Worm (Caenorhabditis elegans) whole organism, L3 larva: ENCODE measurements around the gene F42G4.5.

Source experiments
- R02D3.7 ChIP-seq: fragments of 150-350 bp; optimal IDR thresholded peaks from 2 replicates; lab custom pipeline; 2014; ENCODE audit warnings: missing biosample characterization, missing genetic modification characterization
- ceh-28 ChIP-seq: fragments of 150-350 bp; optimal IDR thresholded peaks from 2 replicates; lab custom pipeline; 2014; ENCODE audit warnings: missing biosample characterization, missing genetic modification reagents, missing genetic modification characterization
- daf-12 ChIP-seq: fragments of 150-350 bp; optimal IDR thresholded peaks from 2 replicates; lab custom pipeline; 2014; ENCODE audit warnings: missing biosample characterization, missing genetic modification reagents, missing genetic modification characterization
- egl-27 ChIP-seq: sonication (generic microtip); optimal IDR thresholded peaks from 4 replicates; lab custom pipeline; 2017; ENCODE audit warnings: missing biosample characterization, missing genetic modification reagents, missing genetic modification characterization
- elt-1 ChIP-seq: fragments of 150-350 bp; optimal IDR thresholded peaks from 2 replicates; lab custom pipeline; 2014; ENCODE audit warnings: missing biosample characterization, missing genetic modification characterization
- elt-2 ChIP-seq: sonication (generic microtip); optimal IDR thresholded peaks from 2 replicates; lab custom pipeline; 2016; ENCODE audit warnings: missing genetic modification reagents, mild to moderate bottlenecking, missing genetic modification characterization, missing compliant biosample characterization
- elt-3 ChIP-seq, 3 experiments: fragments of 150-350 bp in 1 of 3; sonication (generic microtip) in 2 of 3; optimal IDR thresholded peaks; 2 replicates in 2 of 3; 4 replicates in 1 of 3; lab custom pipeline; 2014 to 2017; ENCODE audit warnings: missing biosample characterization in 3 of 3, missing genetic modification characterization in 3 of 3
- hmg-11 ChIP-seq: sonication (generic microtip); optimal IDR thresholded peaks from 2 replicates; lab custom pipeline; 2016; ENCODE audit warnings: missing genetic modification characterization, missing compliant biosample characterization
- jun-1 ChIP-seq: fragments of 150-350 bp; optimal IDR thresholded peaks from 2 replicates; lab custom pipeline; 2014; ENCODE audit warnings: missing biosample characterization, missing genetic modification reagents, missing genetic modification characterization
- lin-15B ChIP-seq: fragments of 150-350 bp; optimal IDR thresholded peaks from 2 replicates; lab custom pipeline; 2014; ENCODE audit warnings: missing biosample characterization, missing genetic modification characterization
- lin-39 ChIP-seq: fragments of 150-350 bp; optimal IDR thresholded peaks from 2 replicates; lab custom pipeline; 2018; ENCODE audit warnings: missing biosample characterization, missing genetic modification reagents, missing genetic modification characterization
- lsy-12 ChIP-seq: sonication (generic microtip); optimal IDR thresholded peaks from 2 replicates; lab custom pipeline; 2016; ENCODE audit warnings: mild to moderate bottlenecking, missing genetic modification characterization, missing compliant biosample characterization
- nfya-1 ChIP-seq: sonication (generic microtip); optimal IDR thresholded peaks from 2 replicates; lab custom pipeline; 2017; ENCODE audit warnings: missing genetic modification characterization, mild to moderate bottlenecking, missing compliant biosample characterization, antibody characterized with exemption, moderate library complexity; ENCODE audit not compliant: insufficient read depth
- nhr-11 ChIP-seq: fragments of 150-350 bp; optimal IDR thresholded peaks from 2 replicates; lab custom pipeline; 2014; ENCODE audit warnings: missing biosample characterization, missing genetic modification characterization
- nhr-12 ChIP-seq: fragments of 150-350 bp; optimal IDR thresholded peaks from 2 replicates; lab custom pipeline; 2014; ENCODE audit warnings: missing biosample characterization, missing genetic modification characterization
- nhr-23 ChIP-seq: fragments of 150-350 bp; optimal IDR thresholded peaks from 2 replicates; lab custom pipeline; 2014; ENCODE audit warnings: missing biosample characterization, missing genetic modification reagents, missing genetic modification characterization
- nhr-237 ChIP-seq: fragments of 150-350 bp; optimal IDR thresholded peaks from 2 replicates; lab custom pipeline; 2014; ENCODE audit warnings: missing biosample characterization, missing genetic modification characterization
- nhr-25 ChIP-seq: sonication (generic microtip); optimal IDR thresholded peaks from 2 replicates; lab custom pipeline; 2017; ENCODE audit warnings: missing biosample characterization, missing genetic modification characterization
- nhr-43 ChIP-seq: sonication (generic microtip); optimal IDR thresholded peaks from 2 replicates; lab custom pipeline; 2016; ENCODE audit warnings: mild to moderate bottlenecking, missing genetic modification characterization, missing compliant biosample characterization; ENCODE audit not compliant: poor library complexity, severe bottlenecking
- nhr-67 ChIP-seq: fragments of 150-350 bp; optimal IDR thresholded peaks from 2 replicates; lab custom pipeline; 2014; ENCODE audit warnings: missing biosample characterization, missing genetic modification characterization
- nhr-77 ChIP-seq: fragments of 150-350 bp; optimal IDR thresholded peaks from 2 replicates; lab custom pipeline; 2014; ENCODE audit warnings: missing biosample characterization, missing genetic modification characterization
- pha-4 ChIP-seq: fragments of 150-350 bp; optimal IDR thresholded peaks from 2 replicates; lab custom pipeline; 2014; ENCODE audit warnings: missing biosample characterization, missing genetic modification reagents, missing genetic modification characterization
- pqm-1 ChIP-seq: fragments of 150-350 bp; optimal IDR thresholded peaks from 2 replicates; lab custom pipeline; 2017; ENCODE audit warnings: missing biosample characterization, missing genetic modification characterization, inconsistent platforms
- snpc-4 ChIP-seq: fragments of 150-350 bp; optimal IDR thresholded peaks from 2 replicates; lab custom pipeline; 2014; ENCODE audit warnings: missing biosample characterization, missing genetic modification characterization
- tbx-2 ChIP-seq: sonication (generic microtip); optimal IDR thresholded peaks from 2 replicates; lab custom pipeline; 2016; ENCODE audit warnings: mild to moderate bottlenecking, missing genetic modification characterization, missing compliant biosample characterization
- unc-39 ChIP-seq: sonication (generic microtip); optimal IDR thresholded peaks from 4 replicates; lab custom pipeline; 2017; ENCODE audit warnings: missing biosample characterization, missing genetic modification characterization
- unc-62 ChIP-seq: fragments of 150-350 bp; sonication (generic microtip); optimal IDR thresholded peaks from 4 replicates; lab custom pipeline; 2014; ENCODE audit warnings: missing biosample characterization, missing genetic modification reagents, missing genetic modification characterization
- ztf-4 ChIP-seq: fragments of 150-350 bp; optimal IDR thresholded peaks from 2 replicates; lab custom pipeline; 2014; ENCODE audit warnings: missing biosample characterization, missing genetic modification characterization

Gene F42G4.5

DNA sequence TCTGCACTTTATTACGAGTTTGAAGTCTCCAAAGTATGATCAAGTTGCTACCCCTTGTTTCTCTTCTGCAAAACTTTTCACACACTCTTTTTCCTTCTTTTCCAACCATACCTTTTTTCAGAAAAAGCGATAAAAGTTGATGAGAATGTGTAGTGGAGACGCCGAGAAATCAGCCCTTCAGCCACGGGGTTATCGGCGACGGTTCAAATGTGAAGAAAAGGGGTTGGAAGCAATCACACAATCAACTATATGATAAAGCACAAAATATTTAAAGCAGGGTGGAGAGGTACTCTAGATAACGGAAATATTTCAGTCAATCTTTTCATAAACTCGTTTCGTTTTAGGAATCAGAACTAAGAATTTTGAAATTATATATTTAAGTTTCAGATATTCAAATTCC, at the start of gene F42G4.5:
Gene F42G4.5, plus strand, starts transcription at position 379 of the 400 bp plus-strand sequence.
- TF ChIP-seq nhr-23 (tag; lab: Kevin White, UChicago) = no peak
- TF ChIP-seq nhr-11 (tag; lab: Kevin White, UChicago) = no peak
- peak; percentile 81 for TF ChIP-seq pqm-1 (tag; lab: Kevin White, UChicago)
- no peak for TF ChIP-seq lin-15B
- TF ChIP-seq elt-2 (tag; lab: Kevin White, UChicago) = peak; percentile 93
- TF ChIP-seq nhr-12 (tag; lab: Kevin White, UChicago) = no peak
- no peak for TF ChIP-seq daf-12
- TF ChIP-seq nhr-67 (tag; lab: Kevin White, UChicago) = no peak

DNA sequence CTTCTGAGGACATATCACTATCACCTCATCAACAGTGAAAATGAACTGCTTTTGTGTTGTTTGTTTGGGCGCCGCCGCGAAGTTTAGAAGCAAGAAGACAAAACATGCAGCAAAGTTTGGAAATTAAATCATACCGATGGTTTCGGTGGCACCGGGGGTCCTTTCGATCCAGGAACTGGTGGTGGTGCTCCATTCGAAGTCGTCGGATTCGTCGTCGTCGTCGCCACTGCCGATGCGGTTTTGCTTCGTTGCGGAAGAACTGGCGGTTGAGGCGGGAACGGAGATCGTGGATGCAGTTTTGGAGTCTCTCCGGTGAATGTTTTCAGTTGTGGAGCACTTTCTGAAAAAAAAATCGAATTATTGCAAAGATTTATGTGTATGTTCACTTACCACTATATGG, 49.8 kb upstream of the F42G4.5 start:
- TF ChIP-seq unc-39 (tag; lab: Kevin White, UChicago) = no peak
- no peak for TF ChIP-seq nhr-237 (tag; lab: Kevin White, UChicago)

DNA sequence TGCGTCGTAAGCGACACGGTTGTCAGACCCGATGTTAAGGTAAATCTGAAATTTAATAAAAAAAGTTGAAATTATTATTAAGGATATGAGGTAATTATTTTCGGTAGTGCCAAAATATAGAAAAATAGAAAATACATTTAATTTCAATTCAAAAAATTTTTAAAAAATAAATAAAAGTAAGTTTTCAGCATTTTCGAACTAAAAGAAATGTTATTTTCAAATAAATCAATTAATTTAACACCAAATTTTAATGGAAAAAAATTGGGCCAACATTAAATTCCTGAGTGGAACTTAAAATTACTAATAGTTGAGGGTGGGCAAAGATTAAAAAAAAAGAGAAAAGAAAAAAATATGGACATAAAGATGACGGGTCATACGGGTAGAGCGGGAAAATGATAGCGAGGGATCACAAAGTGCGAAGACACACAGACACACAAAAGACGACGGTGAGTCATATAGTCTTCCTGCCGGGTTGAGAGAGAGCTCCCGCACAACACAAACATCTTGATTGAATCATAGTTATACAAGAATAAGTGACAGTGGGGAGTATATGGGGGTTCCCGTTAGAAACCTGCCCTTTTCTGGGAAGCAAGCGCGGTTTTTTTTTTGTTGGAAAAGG, 47.4 kb upstream of the F42G4.5 start, which contains the start of gene max-2:
Gene max-2, minus strand, starts transcription at position 51 of the 619 bp plus-strand sequence.
- TF ChIP-seq elt-2 (tag; lab: Kevin White, UChicago) (peak; percentile 5), tbx-2 (tag; lab: Kevin White, UChicago) (no peak), pha-4 (tag; lab: Kevin White, UChicago) (peak; percentile 63), pqm-1 (tag; lab: Kevin White, UChicago) (peak; percentile 28), nfya-1 (tag; lab: Kevin White, UChicago) (no peak), jun-1 (tag; lab: Kevin White, UChicago) (peak; percentile 15)

DNA sequence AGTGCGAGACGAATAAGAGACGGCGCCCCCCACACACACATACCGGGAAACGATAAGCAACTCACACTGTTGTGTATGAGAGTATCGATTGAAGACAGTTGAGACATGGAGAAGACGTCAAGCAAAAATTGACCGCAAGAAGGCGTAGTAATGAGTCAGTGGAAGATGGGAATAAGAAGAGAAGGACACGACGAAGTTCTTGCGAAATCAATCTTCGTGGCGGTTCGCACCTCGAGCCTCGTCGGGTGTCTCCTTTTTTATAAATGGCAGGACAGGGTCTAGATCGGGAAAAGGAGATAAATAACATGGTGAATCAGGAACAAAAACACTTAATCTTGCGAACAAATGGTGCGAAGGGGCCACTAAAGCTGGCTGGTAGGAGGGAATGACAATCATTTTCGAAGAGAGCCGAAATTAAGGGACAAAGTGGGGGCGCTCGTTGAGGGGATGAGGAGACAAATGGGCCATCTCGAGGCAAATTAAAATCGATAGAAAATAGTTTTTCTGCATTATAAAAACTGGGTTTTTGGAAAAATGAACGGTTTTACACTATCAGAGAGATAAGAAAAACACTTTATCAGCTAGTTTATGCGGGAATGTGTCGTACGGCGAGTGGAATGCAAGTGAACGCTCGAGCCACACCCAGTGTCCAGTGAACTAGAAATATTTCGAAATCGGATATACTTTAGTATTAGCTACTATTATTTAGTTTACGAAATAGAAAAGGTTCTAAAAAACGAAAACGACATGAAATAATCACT, 43.8 kb upstream of the F42G4.5 start:
- peak; percentile 28 for TF ChIP-seq lin-39 (tag; lab: Kevin White, UChicago)
- no peak for TF ChIP-seq unc-62
- peak; percentile 27 for TF ChIP-seq elt-1 (tag; lab: Kevin White, UChicago)
- TF ChIP-seq ceh-28 (tag; lab: Kevin White, UChicago) = peak; percentile 58
- TF ChIP-seq unc-39 (tag; lab: Kevin White, UChicago) = no peak
- TF ChIP-seq snpc-4 = no peak
- peak; percentile 22 for TF ChIP-seq nhr-23 (tag; lab: Kevin White, UChicago)
- TF ChIP-seq egl-27 = no peak
- TF ChIP-seq elt-2 (tag; lab: Kevin White, UChicago) = peak; percentile 65
- TF ChIP-seq, all 47 proteins: peak for 5

DNA sequence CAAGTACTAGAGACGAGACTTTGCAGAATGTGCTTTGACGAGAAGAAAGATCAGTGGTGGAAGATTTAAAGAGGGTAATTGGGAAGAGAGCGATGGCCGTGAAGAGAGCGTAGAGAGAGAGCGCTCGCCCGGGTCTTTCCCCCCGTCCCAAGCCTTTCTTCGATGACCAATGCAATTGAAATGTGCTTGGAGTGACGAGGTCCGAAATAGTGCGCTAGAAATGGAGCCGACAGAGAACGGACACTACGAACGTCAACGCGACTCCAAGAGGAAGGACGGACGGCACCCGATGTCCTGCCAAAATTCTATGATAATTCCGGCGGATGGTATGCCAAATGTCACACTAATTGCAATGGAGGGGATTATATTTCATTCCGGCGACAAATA, 43.2 kb upstream of the F42G4.5 start:
- TF ChIP-seq ceh-28 (tag; lab: Kevin White, UChicago) = no peak
- TF ChIP-seq lin-39 (tag; lab: Kevin White, UChicago) = peak; percentile 47

DNA sequence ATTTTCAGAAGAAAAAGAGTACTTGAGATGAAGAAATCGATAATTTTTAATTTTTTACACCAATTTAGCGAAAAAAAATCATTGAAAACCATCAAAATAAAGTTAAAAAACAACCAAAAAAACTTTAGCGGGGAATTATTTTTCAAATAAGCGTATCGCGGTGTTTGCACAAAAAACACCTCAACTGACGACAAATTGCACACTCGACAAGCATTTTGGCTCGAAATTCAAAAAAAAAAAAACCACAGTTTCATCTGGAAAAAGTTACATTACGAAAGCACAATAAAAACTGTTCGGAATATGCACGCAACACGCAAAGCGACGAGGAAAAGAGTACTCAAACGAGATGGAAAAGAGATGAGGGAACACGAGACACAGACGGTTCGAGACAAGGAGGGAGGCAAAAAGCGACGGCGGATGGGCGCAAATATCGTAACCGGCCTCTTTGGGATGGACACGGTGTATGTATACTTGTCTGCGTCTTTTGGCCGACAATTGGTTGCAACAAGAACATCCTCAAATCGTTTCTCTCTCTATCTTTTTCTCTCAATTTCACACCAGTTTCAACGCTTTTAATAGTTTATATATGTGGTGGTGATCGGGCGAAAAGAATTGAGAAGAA, 42.6 kb upstream of the F42G4.5 start:
- TF ChIP-seq lsy-12 (tag; lab: Kevin White, UChicago) (peak; percentile 28), snpc-4 (peak; percentile 45), egl-27 (no peak), elt-2 (tag; lab: Kevin White, UChicago) (peak; percentile 58), pha-4 (tag; lab: Kevin White, UChicago) (peak; percentile 60), nhr-77 (tag; lab: Kevin White, UChicago) (no peak), hmg-11 (tag; lab: Kevin White, UChicago) (peak; percentile 76), lin-15B (peak; percentile 19), ceh-28 (tag; lab: Kevin White, UChicago) (peak; percentile 23), elt-3 (tag; optimal IDR thresholded peaks at IDR 0.05; lab: Kevin White, UChicago) (no peak), R02D3.7 (tag; lab: Kevin White, UChicago) (peak; percentile 35), ztf-4 (tag; lab: Kevin White, UChicago) (no peak), nhr-43 (peak; percentile 53), lin-39 (tag; lab: Kevin White, UChicago) (peak; percentile 50), nfya-1 (tag; lab: Kevin White, UChicago) (peak; percentile 83), nhr-12 (tag; lab: Kevin White, UChicago) (no peak), nhr-23 (tag; lab: Kevin White, UChicago) (peak; percentile 75), nhr-25 (tag; lab: Kevin White, UChicago) (peak; percentile 84)
